Fruit fly (Drosophila melanogaster): Measurements from ENCODE around the gene CG32462.

CG32462 gene

dm6 chr3L:22823230-22823629 lies 30.1 kb downstream of the CG32462 start:
- no peak for TF ChIP-seq CG13204 (GFP tag; optimal IDR thresholded peaks at IDR 0.05)
- no peak for TF ChIP-seq D1 (tag; optimal IDR thresholded peaks at IDR 0.05)
- peak; percentile 41; the same call in 2 of the 3 replicates for TF ChIP-seq CG4496 (GFP tag; IDR thresholded peaks at IDR 0.05)
- peak; percentile 65 for TF ChIP-seq CG32121 (GFP tag; IDR thresholded peaks at IDR 0.05)
- TF ChIP-seq Ets98B (GFP tag; IDR thresholded peaks at IDR 0.05) = peak; percentile 29; the same call in 1 of the 2 replicates

- TF ChIP-seq CG32121 (GFP tag; IDR thresholded peaks at IDR 0.05) (peak; percentile 96), CG17806 (tag; optimal IDR thresholded peaks at IDR 0.05) (peak; percentile 68), CG14655 (GFP tag; optimal IDR thresholded peaks at IDR 0.05) (peak; percentile 85), EcR (GFP tag; optimal IDR thresholded peaks at IDR 0.05) (peak; percentile 72), CG15710 (tag; optimal IDR thresholded peaks at IDR 0.05) (peak; percentile 84), Ets98B (GFP tag; IDR thresholded peaks at IDR 0.05) (peak; percentile 95), gl (tag; optimal IDR thresholded peaks at IDR 0.05) (peak; percentile 97), CG9948 (tag; optimal IDR thresholded peaks at IDR 0.05) (peak; percentile 77), Snoo (tag; optimal IDR thresholded peaks at IDR 0.05) (peak; percentile 87), CG12605 (GFP tag; IDR thresholded peaks at IDR 0.05) (peak; percentile 98), CG8301 (tag; optimal IDR thresholded peaks at IDR 0.05) (peak; percentile 83), CG8159 (tag; optimal IDR thresholded peaks at IDR 0.05) (peak; percentile 82), CG4496 (GFP tag; IDR thresholded peaks at IDR 0.05) (peak; percentile 98), CG13204 (GFP tag; optimal IDR thresholded peaks at IDR 0.05) (peak; percentile 97), CG34367 (tag; optimal IDR thresholded peaks at IDR 0.05) (peak; percentile 84), D1 (tag; optimal IDR thresholded peaks at IDR 0.05) (peak; percentile 77), CG10348 (GFP tag; IDR thresholded peaks at IDR 0.05) (peak; percentile 24; the same call in 1 of the 2 replicates), rn (GFP tag; IDR thresholded peaks at IDR 0.05) (peak; percentile 88), fd96Ca (GFP tag; IDR thresholded peaks at IDR 0.05) (peak; percentile 94), Pif1A (GFP tag; optimal IDR thresholded peaks at IDR 0.05) (peak; percentile 87), Pif1B (GFP tag; optimal IDR thresholded peaks at IDR 0.05) (peak; percentile 76)
These were observed 30.7 kb downstream of the CG32462 start for dm6 chr3L:22822544-22823175.

- TF ChIP-seq Pif1B (GFP tag; optimal IDR thresholded peaks at IDR 0.05) (no peak), CG10348 (GFP tag; IDR thresholded peaks at IDR 0.05) (no peak), CG15710 (tag; optimal IDR thresholded peaks at IDR 0.05) (no peak), CG12605 (GFP tag; IDR thresholded peaks at IDR 0.05) (peak; percentile 34; the same call in 1 of the 2 replicates), CG8159 (tag; optimal IDR thresholded peaks at IDR 0.05) (no peak), rn (GFP tag; IDR thresholded peaks at IDR 0.05) (no peak), CG4496 (GFP tag; IDR thresholded peaks at IDR 0.05) (0 out of 3 replicates have a peak, but pooled peaks have one; percentile 29), CG14655 (GFP tag; optimal IDR thresholded peaks at IDR 0.05) (no peak), CG32121 (GFP tag; IDR thresholded peaks at IDR 0.05) (no peak), Pif1A (GFP tag; optimal IDR thresholded peaks at IDR 0.05) (no peak), CG17806 (tag; optimal IDR thresholded peaks at IDR 0.05) (no peak), fd96Ca (GFP tag; IDR thresholded peaks at IDR 0.05) (no peak), Snoo (tag; optimal IDR thresholded peaks at IDR 0.05) (no peak), D1 (tag; optimal IDR thresholded peaks at IDR 0.05) (no peak), CG8301 (tag; optimal IDR thresholded peaks at IDR 0.05) (no peak), gl (tag; optimal IDR thresholded peaks at IDR 0.05) (no peak)
These were observed 31.9 kb downstream of the CG32462 start for dm6 chr3L:22821377-22821776.

- TF ChIP-seq CG34367 (tag; optimal IDR thresholded peaks at IDR 0.05) = no peak
- TF ChIP-seq fd96Ca (GFP tag; IDR thresholded peaks at IDR 0.05) = 0 out of 3 replicates have a peak, but pooled peaks have one; percentile 28
- peak; percentile 81 for TF ChIP-seq CG13204 (GFP tag; optimal IDR thresholded peaks at IDR 0.05)
- TF ChIP-seq CG32121 (GFP tag; IDR thresholded peaks at IDR 0.05) = peak; percentile 15; the same call in 1 of the 2 replicates
- no peak for TF ChIP-seq Ets98B (GFP tag; IDR thresholded peaks at IDR 0.05)
- TF ChIP-seq CG4496 (GFP tag; IDR thresholded peaks at IDR 0.05) = peak; percentile 25; the same call in 1 of the 3 replicates
- no peak for TF ChIP-seq Pif1A (GFP tag; optimal IDR thresholded peaks at IDR 0.05)
- peak; percentile 2 for TF ChIP-seq gl (tag; optimal IDR thresholded peaks at IDR 0.05)
- TF ChIP-seq EcR (GFP tag; optimal IDR thresholded peaks at IDR 0.05) = peak; percentile 91
These were observed 33.1 kb downstream of the CG32462 start for dm6 chr3L:22820190-22820589.

Measured in whole organism, pupa.